Worm (Caenorhabditis elegans): ENCODE measurements around the gene T10D4.15.
"Not testable (repeated sequence)": the region's sequence is repeated elsewhere in the genome, so short reads cannot be mapped to it uniquely, and the experiment has no call there.

Gene T10D4.15

DNA sequence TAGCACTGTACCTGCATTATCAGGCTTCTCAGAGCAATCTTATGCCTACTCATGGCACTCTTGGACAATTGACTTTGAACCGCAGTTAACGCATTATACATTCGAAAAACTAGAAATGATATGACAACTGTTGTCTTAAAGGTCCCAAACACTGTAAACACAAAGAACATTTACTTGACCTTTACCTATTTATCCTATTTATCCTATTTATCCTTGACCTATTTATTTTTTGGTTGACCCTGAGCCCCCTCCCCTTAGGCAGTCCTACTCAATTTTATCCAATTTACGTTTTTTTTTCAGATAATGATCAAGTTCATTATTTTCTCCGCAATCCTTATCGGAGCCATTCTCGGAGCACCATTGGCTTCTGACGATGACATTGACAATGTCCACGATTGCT is 5.7 kb downstream of the T10D4.15 start, which contains the start of the genes T10D4.14 and T10D4.19:
Gene T10D4.14 (minus strand): TSS at position 101 of the 400 bp plus-strand sequence.
Gene T10D4.19 (plus strand): TSS at position 304 of the 400 bp plus-strand sequence.
- no peak for TF ChIP-seq B0310.2 (tag; optimal IDR thresholded peaks at IDR 0.05)
- TF ChIP-seq tbx-37 (GFP tag; conservative IDR thresholded peaks at IDR 0.05) = no peak
- TF ChIP-seq pes-1 (GFP tag; IDR thresholded peaks at IDR 0.05) = no peak
- TF ChIP-seq ama-1 (optimal IDR thresholded peaks at IDR 0.05) = no peak
- no peak for TF ChIP-seq tbx-11 (GFP tag; IDR thresholded peaks at IDR 0.05)
- TF ChIP-seq flt-1 (GFP tag; IDR thresholded peaks at IDR 0.05) = no peak
- TF ChIP-seq sea-1 (GFP tag; conservative IDR thresholded peaks at IDR 0.05) = no peak
- no peak for TF ChIP-seq scrt-1 (GFP tag; IDR thresholded peaks at IDR 0.05)
- TF ChIP-seq ceh-13 (GFP tag; optimal IDR thresholded peaks at IDR 0.05) = no peak
- TF ChIP-seq hnd-1 (tag; optimal IDR thresholded peaks at IDR 0.05) = no peak

DNA sequence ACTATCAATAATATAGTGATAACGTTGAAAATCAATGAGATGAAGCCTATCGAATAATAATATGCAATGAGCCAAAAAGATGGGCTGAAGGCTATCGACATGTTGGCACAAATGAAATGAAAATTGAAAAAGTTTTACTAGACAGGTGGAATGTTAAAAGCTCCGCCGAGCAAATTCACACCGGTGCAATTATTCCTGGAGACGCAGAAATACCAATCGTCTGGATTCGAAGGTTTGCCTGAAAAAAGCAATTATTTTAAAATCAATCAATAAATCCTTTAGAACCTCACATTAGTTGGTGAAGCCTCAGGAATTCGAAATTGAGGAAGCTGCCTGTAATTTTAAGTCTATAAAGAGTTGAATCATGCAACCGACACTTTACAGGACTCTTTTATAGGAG is 8.4 kb downstream of the T10D4.15 start, which contains the start of gene sri-32:
Gene sri-32 (minus strand): TSS at position 101 of the 400 bp plus-strand sequence.
- TF ChIP-seq F13C5.2 (tag; optimal IDR thresholded peaks at IDR 0.05) = no peak
- no peak for TF ChIP-seq hmbx-1 (tag; optimal IDR thresholded peaks at IDR 0.05)
- TF ChIP-seq ceh-13 (GFP tag; optimal IDR thresholded peaks at IDR 0.05) = no peak
- TF ChIP-seq tbx-37 (GFP tag; conservative IDR thresholded peaks at IDR 0.05) = no peak
- no peak for TF ChIP-seq hnd-1 (tag; optimal IDR thresholded peaks at IDR 0.05)
- TF ChIP-seq ets-7 (tag; optimal IDR thresholded peaks at IDR 0.05) = no peak
- no peak for TF ChIP-seq ceh-36 (tag; optimal IDR thresholded peaks at IDR 0.05)
- no peak for TF ChIP-seq aly-1 (tag; optimal IDR thresholded peaks at IDR 0.05)
- no peak for TF ChIP-seq B0310.2 (tag; optimal IDR thresholded peaks at IDR 0.05)
- no peak for TF ChIP-seq tra-4 (tag; optimal IDR thresholded peaks at IDR 0.05)
- no peak for TF ChIP-seq scrt-1 (GFP tag; IDR thresholded peaks at IDR 0.05)
- TF ChIP-seq pes-1 (GFP tag; IDR thresholded peaks at IDR 0.05) = no peak

DNA sequence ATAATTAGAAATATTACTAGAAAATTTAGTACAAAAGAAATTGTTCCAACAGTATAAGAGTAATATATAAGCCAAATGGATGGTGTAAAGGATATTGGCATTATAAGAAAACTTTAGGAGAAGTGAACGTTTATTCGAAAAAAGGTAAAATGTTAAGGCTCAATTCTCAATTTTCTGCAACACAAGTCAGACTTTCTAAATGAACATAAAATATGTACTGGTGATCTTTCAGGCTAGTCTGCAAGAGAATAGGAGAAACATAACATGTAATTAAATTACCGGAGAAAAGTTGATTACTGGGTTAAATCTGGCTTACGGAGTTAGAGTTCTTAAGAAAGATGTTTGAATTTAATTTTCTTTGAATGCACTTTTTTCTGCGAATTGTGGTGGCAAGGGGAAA is 10.8 kb downstream of the T10D4.15 start, which contains the start of gene sri-33:
Gene sri-33 (minus strand): TSS at position 101 of the 400 bp plus-strand sequence.
- no peak for TF ChIP-seq B0310.2 (tag; optimal IDR thresholded peaks at IDR 0.05)
- TF ChIP-seq aly-1 (tag; optimal IDR thresholded peaks at IDR 0.05) = no peak
- TF ChIP-seq pes-1 (GFP tag; IDR thresholded peaks at IDR 0.05) = no peak
- TF ChIP-seq tbx-11 (GFP tag; IDR thresholded peaks at IDR 0.05) = no peak
- no peak for TF ChIP-seq ets-7 (tag; optimal IDR thresholded peaks at IDR 0.05)
- TF ChIP-seq sea-1 (GFP tag; conservative IDR thresholded peaks at IDR 0.05) = no peak
- TF ChIP-seq tbx-37 (GFP tag; conservative IDR thresholded peaks at IDR 0.05) = no peak
- TF ChIP-seq scrt-1 (GFP tag; IDR thresholded peaks at IDR 0.05) = no peak
- TF ChIP-seq F13C5.2 (tag; optimal IDR thresholded peaks at IDR 0.05) = no peak
- no peak for TF ChIP-seq ceh-36 (tag; optimal IDR thresholded peaks at IDR 0.05)
- no peak for TF ChIP-seq hmbx-1 (tag; optimal IDR thresholded peaks at IDR 0.05)
- no peak for TF ChIP-seq hmg-4 (GFP tag; optimal IDR thresholded peaks at IDR 0.05)
- no peak for TF ChIP-seq ama-1 (optimal IDR thresholded peaks at IDR 0.05)
- no peak for TF ChIP-seq ceh-13 (GFP tag; optimal IDR thresholded peaks at IDR 0.05)
- no peak for TF ChIP-seq tra-4 (tag; optimal IDR thresholded peaks at IDR 0.05)

DNA sequence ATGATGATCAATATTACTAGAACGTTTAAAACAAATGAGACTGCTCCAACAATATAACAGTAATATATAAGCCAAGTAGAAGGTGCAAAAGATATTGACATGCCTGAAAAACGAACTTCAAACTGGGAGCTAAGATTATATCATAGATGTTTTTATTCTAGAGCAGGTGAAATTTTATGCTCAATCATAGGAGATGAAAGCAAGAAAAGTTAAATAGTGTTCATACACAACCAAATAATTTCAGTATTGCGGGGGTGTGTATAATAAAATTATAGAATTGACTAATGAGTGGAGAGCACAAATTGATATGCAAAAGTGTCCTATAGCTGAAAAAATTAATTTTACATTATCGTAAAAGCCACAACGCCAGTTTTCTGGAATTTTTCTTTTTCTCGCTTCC is 13.0 kb downstream of the T10D4.15 start, which contains the start of gene sri-34:
Gene sri-34 (minus strand): TSS at position 101 of the 400 bp plus-strand sequence.
- TF ChIP-seq hmg-4 (GFP tag; optimal IDR thresholded peaks at IDR 0.05) = no peak
- no peak for TF ChIP-seq aly-1 (tag; optimal IDR thresholded peaks at IDR 0.05)
- TF ChIP-seq tbx-37 (GFP tag; conservative IDR thresholded peaks at IDR 0.05) = no peak
- no peak for TF ChIP-seq flt-1 (GFP tag; IDR thresholded peaks at IDR 0.05)
- no peak for TF ChIP-seq hmbx-1 (tag; optimal IDR thresholded peaks at IDR 0.05)
- no peak for TF ChIP-seq scrt-1 (GFP tag; IDR thresholded peaks at IDR 0.05)
- no peak for TF ChIP-seq sea-1 (GFP tag; conservative IDR thresholded peaks at IDR 0.05)
- TF ChIP-seq B0310.2 (tag; optimal IDR thresholded peaks at IDR 0.05) = no peak
- TF ChIP-seq pes-1 (GFP tag; IDR thresholded peaks at IDR 0.05) = no peak
- no peak for TF ChIP-seq hnd-1 (tag; optimal IDR thresholded peaks at IDR 0.05)
- TF ChIP-seq ceh-13 (GFP tag; optimal IDR thresholded peaks at IDR 0.05) = no peak
- no peak for TF ChIP-seq tbx-11 (GFP tag; IDR thresholded peaks at IDR 0.05)
- TF ChIP-seq ama-1 (optimal IDR thresholded peaks at IDR 0.05) = no peak
- TF ChIP-seq ets-7 (tag; optimal IDR thresholded peaks at IDR 0.05) = no peak
- no peak for TF ChIP-seq tra-4 (tag; optimal IDR thresholded peaks at IDR 0.05)

DNA sequence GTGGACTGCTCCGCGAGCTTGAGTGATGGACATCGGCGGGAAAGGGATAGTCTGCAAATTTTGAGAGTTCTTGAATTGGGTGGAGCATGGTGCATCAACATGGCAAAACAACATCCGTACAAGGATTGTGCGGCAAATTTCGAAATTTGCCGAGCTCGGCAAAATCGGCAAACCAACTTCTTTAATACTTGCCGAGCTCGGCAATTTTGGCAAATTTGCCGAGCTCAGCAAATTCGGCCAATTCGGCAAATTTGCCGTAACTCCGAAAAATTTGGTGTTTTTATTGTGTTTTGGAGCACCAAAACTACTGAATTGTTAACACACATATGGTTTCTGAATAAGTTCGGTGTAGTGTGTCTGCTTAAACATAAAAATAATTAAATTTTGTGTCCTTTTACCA is 24.1 kb downstream of the T10D4.15 start, which contains the start of gene fbxc-55:
Gene fbxc-55 (minus strand): TSS at position 101 of the 400 bp plus-strand sequence.
- TF ChIP-seq aly-1 (tag; optimal IDR thresholded peaks at IDR 0.05) (no peak), B0310.2 (tag; optimal IDR thresholded peaks at IDR 0.05) (no peak), pes-1 (GFP tag; IDR thresholded peaks at IDR 0.05) (no peak), ceh-36 (tag; optimal IDR thresholded peaks at IDR 0.05) (no peak), tbx-11 (GFP tag; IDR thresholded peaks at IDR 0.05) (no peak), ets-7 (tag; optimal IDR thresholded peaks at IDR 0.05) (no peak), tra-4 (tag; optimal IDR thresholded peaks at IDR 0.05) (no peak), scrt-1 (GFP tag; IDR thresholded peaks at IDR 0.05) (no peak), hnd-1 (tag; optimal IDR thresholded peaks at IDR 0.05) (no peak), hmbx-1 (tag; optimal IDR thresholded peaks at IDR 0.05) (no peak), sea-1 (GFP tag; conservative IDR thresholded peaks at IDR 0.05) (no peak), F13C5.2 (tag; optimal IDR thresholded peaks at IDR 0.05) (no peak), ama-1 (optimal IDR thresholded peaks at IDR 0.05) (no peak), flt-1 (GFP tag; IDR thresholded peaks at IDR 0.05) (no peak), tbx-37 (GFP tag; conservative IDR thresholded peaks at IDR 0.05) (no peak), hmg-4 (GFP tag; optimal IDR thresholded peaks at IDR 0.05) (no peak)

DNA sequence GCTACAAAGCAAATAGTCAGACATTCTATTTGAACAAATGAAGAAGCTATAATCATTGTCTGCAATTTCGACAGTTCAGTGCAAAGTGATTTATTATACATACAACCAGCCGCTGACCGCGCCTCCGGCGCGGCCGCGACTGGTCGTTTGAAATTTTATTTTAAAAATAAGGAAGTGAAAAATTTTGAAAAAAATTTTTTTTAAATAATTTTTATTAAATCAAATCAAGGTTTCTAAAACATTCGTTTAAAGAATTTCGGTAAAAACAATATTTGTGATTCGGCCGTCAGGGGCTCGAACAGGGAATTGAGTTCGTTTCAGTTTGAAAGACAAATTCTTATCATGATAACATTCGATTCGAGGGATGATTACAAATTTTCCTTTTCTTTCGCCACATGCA is 26.2 kb downstream of the T10D4.15 start, which contains the start of gene Y27F2A.10:
Gene Y27F2A.10 (minus strand): TSS at position 101 of the 400 bp plus-strand sequence.
- TF ChIP-seq tbx-11 (GFP tag; IDR thresholded peaks at IDR 0.05) = no peak
- TF ChIP-seq ceh-36 (tag; optimal IDR thresholded peaks at IDR 0.05) = no peak
- no peak for TF ChIP-seq F13C5.2 (tag; optimal IDR thresholded peaks at IDR 0.05)
- no peak for TF ChIP-seq scrt-1 (GFP tag; IDR thresholded peaks at IDR 0.05)
- TF ChIP-seq hnd-1 (tag; optimal IDR thresholded peaks at IDR 0.05) = no peak
- no peak for TF ChIP-seq tbx-37 (GFP tag; conservative IDR thresholded peaks at IDR 0.05)
- no peak for TF ChIP-seq B0310.2 (tag; optimal IDR thresholded peaks at IDR 0.05)
- TF ChIP-seq ets-7 (tag; optimal IDR thresholded peaks at IDR 0.05) = no peak
- TF ChIP-seq aly-1 (tag; optimal IDR thresholded peaks at IDR 0.05) = no peak
- TF ChIP-seq ceh-13 (GFP tag; optimal IDR thresholded peaks at IDR 0.05) = no peak
- no peak for TF ChIP-seq ama-1 (optimal IDR thresholded peaks at IDR 0.05)
- TF ChIP-seq tra-4 (tag; optimal IDR thresholded peaks at IDR 0.05) = no peak
- no peak for TF ChIP-seq hmg-4 (GFP tag; optimal IDR thresholded peaks at IDR 0.05)
- no peak for TF ChIP-seq sea-1 (GFP tag; conservative IDR thresholded peaks at IDR 0.05)
- TF ChIP-seq flt-1 (GFP tag; IDR thresholded peaks at IDR 0.05) = no peak

DNA sequence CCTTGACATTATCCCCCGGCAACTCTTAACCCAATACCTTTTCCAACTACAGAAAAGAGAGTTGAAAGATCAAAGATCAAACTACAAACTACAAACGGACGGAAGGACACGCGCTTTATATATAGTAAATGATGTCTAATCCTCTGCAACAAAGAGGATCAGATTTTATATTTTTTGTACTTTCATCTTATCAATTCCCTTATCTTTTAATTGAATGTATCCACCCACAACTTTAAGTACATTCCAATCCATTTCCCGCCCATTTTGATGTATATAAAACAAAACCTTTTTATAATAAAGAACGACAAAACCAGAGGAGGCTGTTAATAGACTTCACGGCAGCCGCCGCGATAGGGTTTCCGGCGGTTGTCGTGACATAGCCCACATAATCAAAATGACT is 31.7 kb downstream of the T10D4.15 start, which contains the start of gene sri-40:
Gene sri-40 (plus strand): TSS at position 301 of the 400 bp plus-strand sequence.
- not testable (repeated sequence) for TF ChIP-seq F13C5.2 (tag; optimal IDR thresholded peaks at IDR 0.05); tbx-11 (GFP tag; IDR thresholded peaks at IDR 0.05); B0310.2 (tag; optimal IDR thresholded peaks at IDR 0.05)

Measured in whole organism, early embryonic.